Worm (Caenorhabditis elegans) whole organism, L4/young adult: ENCODE results near the gene pept-2.

ENCODE experiments used
- dao-5 ChIP-seq: sonication (generic microtip); optimal IDR thresholded peaks from 2 replicates; lab custom pipeline; 2016; ENCODE audit warnings: missing genotype, missing genetic modification characterization, moderate library complexity, missing compliant biosample characterization
- him-1 ChIP-seq: sonication (generic microtip); optimal IDR thresholded peaks from 2 replicates; lab custom pipeline; 2016; ENCODE audit warnings: missing genotype, missing genetic modification reagents, missing genetic modification characterization, missing compliant biosample characterization

- TF ChIP-seq him-1 (tag; lab: Kevin White, UChicago) (no peak), dao-5 (tag; lab: Kevin White, UChicago) (no peak)
Observed at ce11 chrIV:10777076-10777475, 13.4 kb upstream of the pept-2 start.
